Worm (Caenorhabditis elegans) whole organism, L1 larva: ENCODE data around the gene F55C12.2.

Experiments used
- aha-1 ChIP-seq: fragments of 150-350 bp; optimal IDR thresholded peaks from 2 replicates; lab custom pipeline; 2014; ENCODE audit warnings: missing biosample characterization, missing genetic modification characterization
- nhr-237 ChIP-seq: fragments of 150-350 bp; optimal IDR thresholded peaks from 2 replicates; lab custom pipeline; 2014; ENCODE audit warnings: missing biosample characterization, missing genetic modification characterization
- snpc-4 ChIP-seq: fragments of 150-350 bp; optimal IDR thresholded peaks from 2 replicates; lab custom pipeline; 2014; ENCODE audit warnings: missing biosample characterization, missing genetic modification characterization
- unc-62 ChIP-seq: fragments of 150-350 bp; optimal IDR thresholded peaks from 2 replicates; lab custom pipeline; 2014; ENCODE audit warnings: missing biosample characterization, missing genetic modification reagents, missing genetic modification characterization

DNA sequence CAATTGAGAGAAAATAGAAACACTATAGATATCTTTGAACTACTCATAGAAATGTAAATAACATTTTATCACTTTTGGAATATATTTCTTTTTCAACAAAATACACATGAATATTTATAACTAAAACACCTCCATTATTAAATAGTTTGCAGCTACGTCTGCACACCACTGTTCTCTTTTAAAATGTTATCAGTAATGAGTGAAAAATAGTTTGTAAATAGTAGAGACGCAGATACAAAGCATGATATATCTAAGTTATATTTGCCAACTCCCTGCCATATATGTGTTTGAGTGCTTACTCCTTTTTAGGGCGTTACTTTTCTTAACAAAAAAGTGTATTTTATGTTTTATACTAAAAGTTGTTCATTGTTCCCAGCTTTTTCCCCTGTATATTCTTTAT lies 30.4 kb upstream of the F55C12.2 start:
- no peak for TF ChIP-seq snpc-4 (tag; lab: Kevin White, UChicago)
- TF ChIP-seq unc-62 (GFP tag; lab: Kevin White, UChicago), result no peak
- TF ChIP-seq aha-1, result no peak
- no peak for TF ChIP-seq nhr-237
